Worm (Caenorhabditis elegans) whole organism, late embryonic: ENCODE measurements around the gene phf-32.

Experiments
- C38D4.7 ChIP-seq: fragments of 200-800 bp; sonication (Bioruptor generic); optimal IDR thresholded peaks from 2 replicates; lab custom pipeline; 2018; ENCODE audit warnings: mild to moderate bottlenecking, missing genetic modification characterization, moderate library complexity, missing compliant biosample characterization
- K02D7.2 ChIP-seq: sonication (generic microtip); optimal IDR thresholded peaks from 2 replicates; lab custom pipeline; 2017; ENCODE audit warnings: mild to moderate bottlenecking, missing genetic modification characterization, missing compliant biosample characterization
- K09A11.1 ChIP-seq: sonication (generic microtip); optimal IDR thresholded peaks from 2 replicates; lab custom pipeline; 2017; ENCODE audit warnings: antibody characterized with exemption, mild to moderate bottlenecking, missing genetic modification characterization, missing compliant biosample characterization; ENCODE audit not compliant: insufficient read depth
- T23F11.4 ChIP-seq: fragments of 200-800 bp; sonication (Bioruptor generic); optimal IDR thresholded peaks from 2 replicates; lab custom pipeline; 2018; ENCODE audit warnings: mild to moderate bottlenecking, missing genetic modification characterization, missing compliant biosample characterization
- ahr-1 ChIP-seq: sonication (generic microtip); optimal IDR thresholded peaks from 2 replicates; lab custom pipeline; 2016; ENCODE audit warnings: missing genetic modification characterization, missing compliant biosample characterization
- ceh-19 ChIP-seq: fragments of 200-800 bp; sonication (Bioruptor generic); optimal IDR thresholded peaks from 2 replicates; lab custom pipeline; 2018; ENCODE audit warnings: mild to moderate bottlenecking, missing genetic modification characterization, missing compliant biosample characterization
- ceh-2 ChIP-seq: sonication (generic microtip); optimal IDR thresholded peaks from 2 replicates; lab custom pipeline; 2016; ENCODE audit warnings: missing genotype, missing genetic modification characterization, missing compliant biosample characterization
- ceh-22 ChIP-seq: sonication (generic microtip); optimal IDR thresholded peaks from 2 replicates; lab custom pipeline; 2017; ENCODE audit warnings: missing biosample characterization, missing genetic modification characterization
- ceh-30 ChIP-seq: fragments of 150-350 bp; optimal IDR thresholded peaks from 2 replicates; lab custom pipeline; 2014; ENCODE audit warnings: missing biosample characterization, missing genetic modification characterization
- ceh-31 ChIP-seq: sonication (generic microtip); optimal IDR thresholded peaks from 2 replicates; lab custom pipeline; 2016; ENCODE audit warnings: missing genetic modification characterization, missing compliant biosample characterization
- ceh-34 ChIP-seq: sonication (generic microtip); optimal IDR thresholded peaks from 2 replicates; lab custom pipeline; 2016; ENCODE audit warnings: mild to moderate bottlenecking, missing genetic modification characterization, missing compliant biosample characterization
- ceh-48 ChIP-seq: sonication (generic microtip); optimal IDR thresholded peaks from 2 replicates; lab custom pipeline; 2016; ENCODE audit warnings: missing genetic modification characterization, inconsistent platforms, missing compliant biosample characterization
- ceh-6 ChIP-seq: fragments of 200-800 bp; sonication (Bioruptor generic); optimal IDR thresholded peaks from 2 replicates; lab custom pipeline; 2018; ENCODE audit warnings: mild to moderate bottlenecking, missing genetic modification characterization, missing compliant biosample characterization
- dve-1 ChIP-seq: sonication (generic microtip); optimal IDR thresholded peaks from 2 replicates; lab custom pipeline; 2017; ENCODE audit warnings: antibody characterized with exemption, mild to moderate bottlenecking, missing genetic modification characterization, missing compliant biosample characterization
- elt-2 ChIP-seq: sonication (generic microtip); optimal IDR thresholded peaks from 2 replicates; lab custom pipeline; 2016; ENCODE audit warnings: missing genetic modification reagents, missing genetic modification characterization, missing compliant biosample characterization
- elt-4 ChIP-seq: sonication (generic microtip); optimal IDR thresholded peaks from 2 replicates; lab custom pipeline; 2016; ENCODE audit warnings: missing genetic modification characterization, missing compliant biosample characterization
- eyg-1 ChIP-seq: sonication (generic microtip); optimal IDR thresholded peaks from 2 replicates; lab custom pipeline; 2016; ENCODE audit warnings: missing genotype, missing genetic modification characterization, missing compliant biosample characterization
- hlh-13 ChIP-seq: fragments of 200-800 bp; sonication (Bioruptor generic); optimal IDR thresholded peaks from 2 replicates; lab custom pipeline; 2018; ENCODE audit warnings: mild to moderate bottlenecking, missing genetic modification characterization, missing compliant biosample characterization
- hlh-15 ChIP-seq: sonication (generic microtip); optimal IDR thresholded peaks from 2 replicates; lab custom pipeline; 2016; ENCODE audit warnings: missing genetic modification characterization, missing compliant biosample characterization
- hlh-30 ChIP-seq: sonication (generic microtip); optimal IDR thresholded peaks from 2 replicates; lab custom pipeline; 2017; ENCODE audit warnings: antibody characterized with exemption, missing genetic modification characterization, missing compliant biosample characterization; ENCODE audit not compliant: insufficient read depth
- hlh-6 ChIP-seq: sonication (generic microtip); optimal IDR thresholded peaks from 2 replicates; lab custom pipeline; 2016; ENCODE audit warnings: missing genotype, missing genetic modification characterization, missing compliant biosample characterization
- lim-6 ChIP-seq: sonication (generic microtip); optimal IDR thresholded peaks from 2 replicates; lab custom pipeline; 2016; ENCODE audit warnings: missing genetic modification characterization, missing compliant biosample characterization
- madf-2 ChIP-seq: sonication (generic microtip); optimal IDR thresholded peaks from 2 replicates; lab custom pipeline; 2017; ENCODE audit warnings: missing genetic modification characterization, missing compliant biosample characterization
- mec-3 ChIP-seq: sonication (generic microtip); optimal IDR thresholded peaks from 2 replicates; lab custom pipeline; 2016; ENCODE audit warnings: borderline replicate concordance, missing genetic modification characterization, missing compliant biosample characterization
- nfya-1 ChIP-seq: sonication (generic microtip); optimal IDR thresholded peaks from 2 replicates; lab custom pipeline; 2017; ENCODE audit warnings: missing genetic modification characterization, mild to moderate bottlenecking, missing compliant biosample characterization, antibody characterized with exemption, moderate library complexity
- nhr-11 ChIP-seq: fragments of 150-350 bp; optimal IDR thresholded peaks from 2 replicates; lab custom pipeline; 2014; ENCODE audit warnings: missing biosample characterization, missing genetic modification characterization
- npax-4 ChIP-seq: sonication (generic microtip); optimal IDR thresholded peaks from 2 replicates; lab custom pipeline; 2016; ENCODE audit warnings: missing genetic modification characterization, missing compliant biosample characterization
- odd-2 ChIP-seq: sonication (generic microtip); optimal IDR thresholded peaks from 2 replicates; lab custom pipeline; 2017; ENCODE audit warnings: antibody characterized with exemption, mild to moderate bottlenecking, missing genetic modification characterization, missing compliant biosample characterization
- pag-3 ChIP-seq: sonication (generic microtip); optimal IDR thresholded peaks from 2 replicates; lab custom pipeline; 2016; ENCODE audit warnings: missing compliant biosample characterization, missing genetic modification characterization, borderline replicate concordance
- pat-9 ChIP-seq: fragments of 200-800 bp; sonication (Bioruptor generic); optimal IDR thresholded peaks from 2 replicates; lab custom pipeline; 2018; ENCODE audit warnings: mild to moderate bottlenecking, missing genetic modification characterization, moderate library complexity, missing compliant biosample characterization
- pha-2 ChIP-seq: sonication (generic microtip); optimal IDR thresholded peaks from 2 replicates; lab custom pipeline; 2017; ENCODE audit warnings: mild to moderate bottlenecking, missing genetic modification characterization, missing compliant biosample characterization
- pha-4 ChIP-seq: fragments of 150-350 bp; optimal IDR thresholded peaks from 2 replicates; lab custom pipeline; 2018; ENCODE audit warnings: missing biosample characterization, missing genetic modification reagents, missing genetic modification characterization
- rnt-1 ChIP-seq: sonication (generic microtip); optimal IDR thresholded peaks from 2 replicates; lab custom pipeline; 2016; ENCODE audit warnings: missing genetic modification characterization, missing compliant biosample characterization
- sdc-2 ChIP-seq: sonication (generic microtip); optimal IDR thresholded peaks from 2 replicates; lab custom pipeline; 2016; ENCODE audit warnings: missing genotype, missing genetic modification characterization, missing compliant biosample characterization
- sox-4 ChIP-seq: sonication (generic microtip); optimal IDR thresholded peaks from 2 replicates; lab custom pipeline; 2017; ENCODE audit warnings: mild to moderate bottlenecking, missing genetic modification characterization, inconsistent platforms, missing compliant biosample characterization
- syd-9 ChIP-seq: sonication (generic microtip); optimal IDR thresholded peaks from 2 replicates; lab custom pipeline; 2016; ENCODE audit warnings: mild to moderate bottlenecking, missing genetic modification characterization, moderate library complexity, missing compliant biosample characterization
- tbx-7 ChIP-seq: sonication (generic microtip); optimal IDR thresholded peaks from 2 replicates; lab custom pipeline; 2016; ENCODE audit warnings: missing genotype, missing genetic modification characterization, missing compliant biosample characterization
- unc-42 ChIP-seq: sonication (generic microtip); optimal IDR thresholded peaks from 2 replicates; lab custom pipeline; 2016; ENCODE audit warnings: missing genotype, missing genetic modification characterization, missing compliant biosample characterization
- ztf-16 ChIP-seq: sonication (generic microtip); optimal IDR thresholded peaks from 2 replicates; lab custom pipeline; 2017; ENCODE audit warnings: missing genetic modification characterization, missing compliant biosample characterization

Gene phf-32

DNA sequence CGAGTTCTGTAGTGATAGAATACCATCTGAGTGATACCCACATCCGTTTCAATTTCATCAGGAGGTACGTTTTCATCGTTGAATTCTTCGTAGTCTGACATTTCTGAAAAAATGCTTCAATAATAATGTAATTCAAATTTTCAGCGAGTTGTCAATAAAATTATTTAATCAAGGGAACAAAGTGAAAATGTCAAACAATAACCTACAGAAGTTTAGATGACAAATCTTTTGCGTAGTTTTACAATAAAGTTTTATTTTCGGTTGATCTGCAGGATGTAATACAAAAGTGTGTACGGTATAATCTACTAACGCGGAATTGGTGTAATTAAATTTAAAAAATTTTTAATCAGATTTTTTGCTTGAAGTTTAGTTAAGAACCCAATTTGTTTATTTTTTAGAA lies 18.4 kb upstream of the phf-32 start, which contains the start of gene C04B4.5:
Gene C04B4.5, minus strand, starts transcription at position 101 of the 400 bp plus-strand sequence.
- no peak for TF ChIP-seq eyg-1 (tag; lab: Kevin White, UChicago)
- no peak for TF ChIP-seq nfya-1 (tag; lab: Kevin White, UChicago)
- TF ChIP-seq rnt-1 (tag; lab: Kevin White, UChicago), result no peak
- TF ChIP-seq ahr-1 (tag; lab: Kevin White, UChicago), result no peak
- TF ChIP-seq unc-42 (tag; lab: Kevin White, UChicago), result no peak
- no peak for TF ChIP-seq pag-3 (tag; lab: Kevin White, UChicago)
- no peak for TF ChIP-seq ceh-30 (tag; lab: Kevin White, UChicago)
- no peak for TF ChIP-seq hlh-13 (GFP tag; lab: Kevin White, UChicago)
- TF ChIP-seq npax-4 (tag; lab: Kevin White, UChicago), result no peak
- TF ChIP-seq K02D7.2, result no peak
- no peak for TF ChIP-seq elt-2 (tag; lab: Kevin White, UChicago)
- no peak for TF ChIP-seq ceh-48 (tag; lab: Kevin White, UChicago)
- no peak for TF ChIP-seq odd-2 (tag; lab: Kevin White, UChicago)
- TF ChIP-seq hlh-15 (tag; lab: Kevin White, UChicago), result no peak
- no peak for TF ChIP-seq lim-6 (tag; lab: Kevin White, UChicago)
- no peak for TF ChIP-seq sox-4 (tag; lab: Kevin White, UChicago)
- TF ChIP-seq hlh-6 (tag; lab: Kevin White, UChicago), result no peak
- TF ChIP-seq pha-2 (tag; lab: Kevin White, UChicago), result no peak
- TF ChIP-seq pat-9 (tag; lab: Kevin White, UChicago), result no peak
- TF ChIP-seq ceh-22 (tag; lab: Kevin White, UChicago), result no peak

DNA sequence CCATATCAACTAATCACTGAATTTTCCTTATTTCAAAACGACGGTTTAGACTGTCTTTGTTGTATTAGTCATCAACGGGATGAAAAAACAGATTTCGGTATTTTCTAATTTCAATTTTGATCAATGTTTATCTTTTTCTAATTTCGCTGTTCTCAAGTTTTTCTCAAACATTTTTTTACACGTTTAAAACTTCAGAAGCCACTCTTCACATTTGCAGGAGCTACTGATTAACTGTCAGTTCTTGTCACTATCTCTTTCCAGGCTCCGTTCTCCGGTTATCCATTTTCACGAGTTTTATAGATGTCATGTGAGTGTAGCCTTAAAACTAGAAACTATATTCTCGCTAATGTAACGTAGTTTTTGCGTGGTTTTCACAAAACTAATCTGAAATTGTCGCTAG lies 16.1 kb upstream of the phf-32 start, which contains the start of gene C04B4.4:
Gene C04B4.4, plus strand, starts transcription at position 301 of the 400 bp plus-strand sequence.
- TF ChIP-seq K02D7.2 (no peak), rnt-1 (tag; lab: Kevin White, UChicago) (no peak), nhr-11 (tag; lab: Kevin White, UChicago) (no peak), hlh-30 (no peak), T23F11.4 (no peak), elt-4 (no peak), tbx-7 (tag; lab: Kevin White, UChicago) (no peak), ceh-19 (GFP tag; lab: Kevin White, UChicago) (no peak), ceh-22 (tag; lab: Kevin White, UChicago) (no peak), mec-3 (tag; lab: Kevin White, UChicago) (no peak), sdc-2 (no peak), pha-2 (tag; lab: Kevin White, UChicago) (no peak), madf-2 (no peak), ztf-16 (tag; lab: Kevin White, UChicago) (no peak), ceh-31 (tag; lab: Kevin White, UChicago) (no peak), dve-1 (tag; lab: Kevin White, UChicago) (no peak), C38D4.7 (no peak), odd-2 (tag; lab: Kevin White, UChicago) (no peak), ceh-6 (no peak), syd-9 (tag; lab: Kevin White, UChicago) (no peak)

DNA sequence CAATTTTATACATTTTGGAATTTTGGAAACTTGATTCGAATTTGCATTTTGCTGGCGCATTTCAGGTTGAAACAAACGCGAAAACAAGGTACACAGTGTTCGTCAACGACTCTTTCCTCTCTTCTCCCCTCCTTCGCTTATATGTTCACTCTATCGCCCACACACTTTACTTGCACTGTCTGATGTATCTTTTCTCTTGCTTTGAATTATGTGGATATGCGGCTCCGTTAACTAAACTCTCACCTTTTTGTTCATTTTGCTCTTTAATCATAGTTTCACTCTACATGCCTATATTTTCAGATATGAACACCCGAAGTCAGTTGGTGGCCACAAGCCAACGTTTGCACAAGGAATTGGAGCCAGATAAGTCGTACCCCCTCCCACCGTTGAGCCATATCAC lies 12.4 kb upstream of the phf-32 start, which contains the start of gene W06D11.1:
Gene W06D11.1, plus strand, starts transcription at position 301 of the 400 bp plus-strand sequence.
- TF ChIP-seq dve-1 (tag; lab: Kevin White, UChicago) (no peak), ceh-34 (tag; lab: Kevin White, UChicago) (no peak), K09A11.1 (tag; lab: Kevin White, UChicago) (no peak), ceh-6 (no peak), tbx-7 (tag; lab: Kevin White, UChicago) (no peak), ceh-22 (tag; lab: Kevin White, UChicago) (no peak), lim-6 (tag; lab: Kevin White, UChicago) (no peak), ceh-2 (tag; lab: Kevin White, UChicago) (no peak), C38D4.7 (no peak), hlh-13 (GFP tag; lab: Kevin White, UChicago) (no peak), nfya-1 (tag; lab: Kevin White, UChicago) (no peak), ceh-30 (tag; lab: Kevin White, UChicago) (no peak), pha-4 (tag; lab: Kevin White, UChicago) (no peak), T23F11.4 (no peak)
